Fruit fly (Drosophila melanogaster): Measurements from ENCODE around the gene CG31715.

The CG31715 gene

dm6 chr2L:10292066-10292560 lies 49.3 kb upstream of the CG31715 start, which contains the start of gene Ufd4 (continued):
- TF ChIP-seq ken (GFP tag; IDR thresholded peaks at IDR 0.05) (no peak; the same call in 2 of the 3 replicates), chif (GFP tag; optimal IDR thresholded peaks at IDR 0.05) (peak; percentile 16 to 49), Dll (GFP tag; IDR thresholded peaks at IDR 0.05; ENCODE audit: partially characterized antibody) (peak; percentile 56; the same call in 2 of the 4 replicates), CG7745 (tag; optimal IDR thresholded peaks at IDR 0.05) (peak; percentile 7), da (GFP tag; optimal IDR thresholded peaks at IDR 0.05) (no peak), chm (GFP tag; IDR thresholded peaks at IDR 0.05) (no peak), NFAT (GFP tag; IDR thresholded peaks at IDR 0.05) (no peak), Rx (GFP tag; IDR thresholded peaks at IDR 0.05) (no peak), D19B (GFP tag; optimal IDR thresholded peaks at IDR 0.05) (no peak), Sry-δ (GFP tag; optimal IDR thresholded peaks at IDR 0.05) (peak; percentile 87), gro (GFP tag; optimal IDR thresholded peaks at IDR 0.05) (peak; percentile 75), CG10654 (GFP tag; optimal IDR thresholded peaks at IDR 0.05) (peak; percentile 27), CG2120 (GFP tag; optimal IDR thresholded peaks at IDR 0.05) (peak; percentile 79), luna (GFP tag; optimal IDR thresholded peaks at IDR 0.05) (no peak), Elba2 (GFP tag; optimal IDR thresholded peaks at IDR 0.05) (no peak), Camta (GFP tag; optimal IDR thresholded peaks at IDR 0.05) (peak; percentile 68), sim (GFP tag; IDR thresholded peaks at IDR 0.05) (peak; percentile 54; the same call in 1 of the 2 replicates), CrebB (tag; optimal IDR thresholded peaks at IDR 0.05) (peak; percentile 9), Taf1 (GFP tag; IDR thresholded peaks at IDR 0.05) (no peak), stwl (tag; optimal IDR thresholded peaks at IDR 0.05) (peak; percentile 75), slp2 (GFP tag; optimal IDR thresholded peaks at IDR 0.05) (peak; percentile 45), pum (GFP tag; optimal IDR thresholded peaks at IDR 0.05) (peak; percentile 36), Doc3 (GFP tag; IDR thresholded peaks at IDR 0.05; ENCODE audit: partially characterized antibody) (0 out of 3 replicates have a peak, but pooled peaks have one; percentile 36), CG6854 (GFP tag; optimal IDR thresholded peaks at IDR 0.05) (no peak), vfl (GFP tag; optimal IDR thresholded peaks at IDR 0.05) (peak; percentile 46), CG13894 (tag; optimal IDR thresholded peaks at IDR 0.05) (no peak), z (GFP tag; IDR thresholded peaks at IDR 0.05) (no peak), CG11398 (GFP tag; optimal IDR thresholded peaks at IDR 0.05) (peak; percentile 57), CG3281 (GFP tag; optimal IDR thresholded peaks at IDR 0.05) (no peak), CG6689 (GFP tag; IDR thresholded peaks at IDR 0.05) (peak; percentile 75; the same call in 1 of the 2 replicates), yki (optimal IDR thresholded peaks at IDR 0.05) (no peak), Hsf (GFP tag; optimal IDR thresholded peaks at IDR 0.05) (no peak), Awh (GFP tag; IDR thresholded peaks at IDR 0.05) (no peak), CG12155 (GFP tag; optimal IDR thresholded peaks at IDR 0.05) (peak; percentile 57), CG32532 (GFP tag; IDR thresholded peaks at IDR 0.05) (no peak; the same call in 1 of the 2 replicates), Nf-YB (GFP tag; optimal IDR thresholded peaks at IDR 0.05) (peak; percentile 51), fd96Cb (tag; optimal IDR thresholded peaks at IDR 0.05) (peak; percentile 56), prd (optimal IDR thresholded peaks at IDR 0.05) (no peak), prd (GFP tag; IDR thresholded peaks at IDR 0.05) (peak; percentile 75; the same call in 2 of the 3 replicates), CG4404 (GFP tag; IDR thresholded peaks at IDR 0.05) (no peak), CG11696 (GFP tag; IDR thresholded peaks at IDR 0.05) (peak; percentile 40; the same call in 1 of the 2 replicates), Hr51 (GFP tag; optimal IDR thresholded peaks at IDR 0.05) (peak in 1 of 2 experiments; percentile 56), CG34376 (GFP tag; optimal IDR thresholded peaks at IDR 0.05) (peak; percentile 38), fd3F (GFP tag; optimal IDR thresholded peaks at IDR 0.05) (peak; percentile 60), dan (GFP tag; IDR thresholded peaks at IDR 0.05) (no peak), Sin3A (optimal IDR thresholded peaks at IDR 0.05) (no peak), CG14667 (GFP tag; IDR thresholded peaks at IDR 0.05) (no peak), otp (GFP tag; IDR thresholded peaks at IDR 0.05) (no peak), Dp (GFP tag; optimal IDR thresholded peaks at IDR 0.05) (peak; percentile 16), CG16815 (GFP tag; optimal IDR thresholded peaks at IDR 0.05) (peak; percentile 0), CG1233 (GFP tag; optimal IDR thresholded peaks at IDR 0.05) (peak; percentile 46), zfh2 (GFP tag; optimal IDR thresholded peaks at IDR 0.05) (peak; percentile 60)
